Fruit fly (Drosophila melanogaster) whole organism, embryonic: Measurements from ENCODE around the gene mTerf3.
A peak's percentile ranks its signal among the peaks of the same experiment; 100 is the strongest.

Source experiments
- ATbp ChIP-seq: fragments of 200-800 bp; sonication (Bioruptor generic); optimal IDR thresholded peaks from 2 replicates; lab custom pipeline; 2017; ENCODE audit warnings: missing biosample characterization, mild to moderate bottlenecking, missing genetic modification characterization, missing genetic modification reagents
- Aef1 ChIP-seq: fragments of 200-800 bp; sonication (Bioruptor generic); IDR thresholded peaks from 3 replicates; pipeline ENCODE4 v1.3.6; 2022; ENCODE audit warnings: missing biosample characterization, missing genetic modification characterization
- Blimp-1 ChIP-seq: fragments of 200-800 bp; sonication (Bioruptor generic); optimal IDR thresholded peaks from 3 replicates; lab custom pipeline; 2018; ENCODE audit warnings: missing biosample characterization, missing genetic modification characterization, mild to moderate bottlenecking, moderate library complexity, missing genetic modification reagents
- CG10959 ChIP-seq: fragments of 200-800 bp; sonication (Bioruptor generic); IDR thresholded peaks from 2 replicates; pipeline ENCODE4 v1.3.6; 2022; ENCODE audit warnings: missing biosample characterization, missing genetic modification characterization
- CG11093 ChIP-seq: fragments of 200-800 bp; sonication (Bioruptor generic); IDR thresholded peaks from 3 replicates; pipeline ENCODE4 v1.3.6; 2022; ENCODE audit warnings: missing biosample characterization, missing genetic modification characterization
- CG11398 ChIP-seq: fragments of 200-800 bp; sonication (Bioruptor generic); optimal IDR thresholded peaks from 2 replicates; lab custom pipeline; 2016; ENCODE audit warnings: missing biosample characterization, missing genetic modification characterization
- CG12299 ChIP-seq: fragments of 200-800 bp; sonication (Bioruptor generic); optimal IDR thresholded peaks from 2 replicates; lab custom pipeline; 2018; ENCODE audit warnings: missing biosample characterization, mild to moderate bottlenecking, missing genetic modification characterization
- CG1233 ChIP-seq: fragments of 200-800 bp; sonication (Bioruptor generic); optimal IDR thresholded peaks from 4 replicates; lab custom pipeline; 2018; ENCODE audit warnings: missing biosample characterization, mild to moderate bottlenecking, missing genetic modification characterization
- CG1602 ChIP-seq: fragments of 200-800 bp; sonication (Bioruptor generic); optimal IDR thresholded peaks from 3 replicates; lab custom pipeline; 2016; ENCODE audit warnings: missing biosample characterization, missing genetic modification characterization
- CG1603 ChIP-seq: fragments of 200-800 bp; sonication (Bioruptor generic); optimal IDR thresholded peaks from 2 replicates; lab custom pipeline; 2019; ENCODE audit warnings: missing biosample characterization, mild to moderate bottlenecking, missing genetic modification characterization, moderate library complexity
- CG17829 ChIP-seq: fragments of 200-800 bp; optimal IDR thresholded peaks from 2 replicates; lab custom pipeline; 2019; ENCODE audit warnings: missing biosample characterization, mild to moderate bottlenecking, missing genetic modification characterization, moderate library complexity
- CG32767 ChIP-seq: fragments of 200-800 bp; sonication (Bioruptor generic); IDR thresholded peaks from 2 replicates; pipeline ENCODE4 v1.3.6; 2022; ENCODE audit warnings: missing biosample characterization, missing genetic modification characterization
- CG42726 ChIP-seq: fragments of 200-800 bp; sonication (Bioruptor generic); IDR thresholded peaks from 2 replicates; pipeline ENCODE4 v1.3.6; 2022; ENCODE audit warnings: missing biosample characterization, missing genetic modification characterization; ENCODE audit not compliant: partially characterized antibody
- CG5953 ChIP-seq: fragments of 200-800 bp; sonication (Bioruptor generic); IDR thresholded peaks from 2 replicates; pipeline ENCODE4 v1.3.6; 2022; ENCODE audit warnings: missing biosample characterization, missing genetic modification characterization
- CG6254 ChIP-seq: fragments of 200-800 bp; sonication (Bioruptor generic); optimal IDR thresholded peaks from 3 replicates; lab custom pipeline; 2017; ENCODE audit warnings: mild to moderate bottlenecking, missing biosample characterization, missing genetic modification reagents, missing genetic modification characterization
- CG6654 ChIP-seq: fragments of 200-800 bp; sonication (Bioruptor generic); optimal IDR thresholded peaks from 2 replicates; lab custom pipeline; 2017; ENCODE audit warnings: missing biosample characterization, mild to moderate bottlenecking, missing genetic modification characterization
- CG6791 ChIP-seq: fragments of 200-800 bp; sonication (Bioruptor generic); IDR thresholded peaks from 3 replicates; pipeline ENCODE4 v1.3.6; 2022; ENCODE audit warnings: missing biosample characterization, missing genetic modification characterization; ENCODE audit not compliant: partially characterized antibody
- CG7271 ChIP-seq: fragments of 200-800 bp; sonication (Bioruptor generic); optimal IDR thresholded peaks from 2 replicates; lab custom pipeline; 2018; ENCODE audit warnings: missing biosample characterization, mild to moderate bottlenecking, missing genetic modification characterization, moderate library complexity
- CG7928 ChIP-seq: fragments of 200-800 bp; sonication (Bioruptor generic); optimal IDR thresholded peaks from 2 replicates; lab custom pipeline; 2017; ENCODE audit warnings: missing biosample characterization, mild to moderate bottlenecking, missing genetic modification characterization
- CG7963 ChIP-seq: fragments of 200-800 bp; sonication (Bioruptor generic); IDR thresholded peaks from 3 replicates; pipeline ENCODE4 v1.3.6; 2022; ENCODE audit warnings: missing biosample characterization, missing genetic modification characterization; ENCODE audit not compliant: partially characterized antibody
- CG8281 ChIP-seq: fragments of 200-800 bp; sonication (Bioruptor generic); optimal IDR thresholded peaks from 2 replicates; lab custom pipeline; 2018; ENCODE audit warnings: missing biosample characterization, mild to moderate bottlenecking, missing genetic modification characterization, moderate library complexity
- CG8388 ChIP-seq: fragments of 200-800 bp; sonication (Bioruptor generic); optimal IDR thresholded peaks from 2 replicates; lab custom pipeline; 2019; ENCODE audit warnings: missing biosample characterization, mild to moderate bottlenecking, missing genetic modification characterization, moderate library complexity
- CG9609 ChIP-seq: fragments of 200-800 bp; sonication (Bioruptor generic); optimal IDR thresholded peaks from 3 replicates; lab custom pipeline; 2016; ENCODE audit warnings: missing biosample characterization, missing genetic modification characterization
- CTCF ChIP-seq: fragments of 200-800 bp; sonication (Bioruptor generic); optimal IDR thresholded peaks from 2 replicates; lab custom pipeline; 2017; ENCODE audit warnings: missing biosample characterization, mild to moderate bottlenecking, missing genetic modification characterization, moderate library complexity
- Chrac-16 ChIP-seq: fragments of 200-800 bp; sonication (Bioruptor generic); optimal IDR thresholded peaks from 3 replicates; lab custom pipeline; 2016; ENCODE audit warnings: missing biosample characterization, missing genetic modification characterization
- CrebB ChIP-seq: fragments of 200-800 bp; sonication (Bioruptor generic); optimal IDR thresholded peaks from 3 replicates; lab custom pipeline; 2018; ENCODE audit warnings: missing biosample characterization, mild to moderate bottlenecking, missing genetic modification characterization
- Deaf1 ChIP-seq: fragments of 200-800 bp; optimal IDR thresholded peaks from 3 replicates; lab custom pipeline; 2019; ENCODE audit warnings: missing biosample characterization, mild to moderate bottlenecking, missing genetic modification characterization, moderate library complexity
- Doc2 ChIP-seq: fragments of 200-800 bp; sonication (Bioruptor generic); IDR thresholded peaks from 2 replicates; pipeline ENCODE4 v1.3.6; 2022; ENCODE audit warnings: missing biosample characterization, missing genetic modification characterization
- Dp ChIP-seq: fragments of 200-800 bp; sonication (Bioruptor generic); optimal IDR thresholded peaks from 2 replicates; lab custom pipeline; 2018; ENCODE audit warnings: missing biosample characterization, mild to moderate bottlenecking, missing genetic modification characterization, moderate library complexity
- Fer1 ChIP-seq: fragments of 200-800 bp; sonication (Bioruptor generic); optimal IDR thresholded peaks from 2 replicates; lab custom pipeline; 2017; ENCODE audit warnings: missing biosample characterization, mild to moderate bottlenecking, missing genetic modification characterization
- HLH54F ChIP-seq: fragments of 200-800 bp; sonication (Bioruptor generic); optimal IDR thresholded peaks from 3 replicates; lab custom pipeline; 2016; ENCODE audit warnings: missing biosample characterization, missing genetic modification characterization
- Xbp1 ChIP-seq: fragments of 200-800 bp; sonication (Bioruptor generic); optimal IDR thresholded peaks from 3 replicates; lab custom pipeline; 2016; ENCODE audit warnings: missing biosample characterization, mild to moderate bottlenecking, missing genetic modification characterization
- ato ChIP-seq: fragments of 200-800 bp; sonication (Bioruptor generic); IDR thresholded peaks from 2 replicates; pipeline ENCODE4 v1.3.6; 2022; ENCODE audit warnings: missing biosample characterization, missing genetic modification characterization; ENCODE audit not compliant: partially characterized antibody
- chif ChIP-seq, 2 experiments: fragments of 200-800 bp; sonication (Bioruptor generic); optimal IDR thresholded peaks; 3 replicates each; lab custom pipeline; 2016; ENCODE audit warnings: missing biosample characterization in 2 of 2, missing genetic modification characterization in 2 of 2
- da ChIP-seq: fragments of 200-800 bp; sonication (Bioruptor generic); optimal IDR thresholded peaks from 2 replicates; lab custom pipeline; 2016; ENCODE audit warnings: missing biosample characterization, missing genetic modification characterization
- dati ChIP-seq: fragments of 200-800 bp; sonication (Bioruptor generic); IDR thresholded peaks from 2 replicates; pipeline ENCODE4 v1.3.6; 2022; ENCODE audit warnings: missing biosample characterization, missing genetic modification characterization
- esg ChIP-seq: fragments of 200-800 bp; sonication (Bioruptor generic); conservative IDR thresholded peaks from 2 replicates; pipeline ENCODE4 v1.3.6; 2022; ENCODE audit warnings: missing biosample characterization, missing genetic modification characterization
- ewg ChIP-seq: fragments of 200-800 bp; sonication (Bioruptor generic); optimal IDR thresholded peaks from 3 replicates; lab custom pipeline; 2017; ENCODE audit warnings: mild to moderate bottlenecking, missing biosample characterization, missing genetic modification reagents, missing genetic modification characterization
- fru ChIP-seq: fragments of >200 bp; optimal IDR thresholded peaks from 2 replicates; lab custom pipeline; 2017
- gce ChIP-seq: fragments of 200-800 bp; sonication (Bioruptor generic); IDR thresholded peaks from 3 replicates; pipeline ENCODE4 v1.3.6; 2022; ENCODE audit warnings: missing biosample characterization, missing genetic modification characterization
- hkb ChIP-seq, 2 experiments: fragments of 200-800 bp in 1 of 2; fragments of >200 bp in 1 of 2; sonication (Bioruptor generic) in 1 of 2; IDR thresholded peaks in 1 of 2; optimal IDR thresholded peaks in 1 of 2; 2 replicates each; pipeline versions ENCODE4 v1.3.6 to Lab custom; 2017 to 2022; ENCODE audit warnings: missing biosample characterization in 1 of 2, missing genetic modification characterization in 1 of 2
- knrl ChIP-seq: fragments of 200-800 bp; sonication (Bioruptor generic); IDR thresholded peaks from 3 replicates; pipeline ENCODE4 v1.3.6; 2022; ENCODE audit warnings: missing biosample characterization, missing genetic modification characterization; ENCODE audit not compliant: partially characterized antibody
- oc ChIP-seq: fragments of 200-800 bp; sonication (Bioruptor generic); optimal IDR thresholded peaks from 2 replicates; lab custom pipeline; 2018; ENCODE audit warnings: missing biosample characterization, mild to moderate bottlenecking, missing genetic modification characterization, moderate library complexity
- peb ChIP-seq: fragments of 200-800 bp; sonication (Bioruptor generic); IDR thresholded peaks from 2 replicates; pipeline ENCODE4 v1.3.6; 2022; ENCODE audit warnings: missing biosample characterization, missing genetic modification characterization
- prd ChIP-seq, 3 experiments: fragments of >200 bp in 2 of 3; fragments of 200-800 bp in 1 of 3; sonication (Bioruptor generic) in 1 of 3; optimal IDR thresholded peaks in 2 of 3; IDR thresholded peaks in 1 of 3; 2 replicates in 2 of 3; 3 replicates in 1 of 3; pipeline versions ENCODE4 v1.3.6 to Lab custom; 2017 to 2022; ENCODE audit warnings: missing biosample characterization in 1 of 3, missing genetic modification characterization in 1 of 3
- pzg ChIP-seq: fragments of 200-800 bp; sonication (Bioruptor generic); optimal IDR thresholded peaks from 3 replicates; lab custom pipeline; 2018; ENCODE audit warnings: missing biosample characterization, mild to moderate bottlenecking, missing genetic modification characterization, moderate library complexity
- seq ChIP-seq: fragments of 200-800 bp; sonication (Bioruptor generic); IDR thresholded peaks from 2 replicates; pipeline ENCODE4 v1.3.6; 2022; ENCODE audit warnings: missing biosample characterization, missing genetic modification characterization
- tio ChIP-seq: fragments of 200-800 bp; sonication (Bioruptor generic); optimal IDR thresholded peaks from 2 replicates; lab custom pipeline; 2017; ENCODE audit warnings: missing biosample characterization, missing genetic modification characterization, inconsistent platforms

Gene mTerf3

DNA sequence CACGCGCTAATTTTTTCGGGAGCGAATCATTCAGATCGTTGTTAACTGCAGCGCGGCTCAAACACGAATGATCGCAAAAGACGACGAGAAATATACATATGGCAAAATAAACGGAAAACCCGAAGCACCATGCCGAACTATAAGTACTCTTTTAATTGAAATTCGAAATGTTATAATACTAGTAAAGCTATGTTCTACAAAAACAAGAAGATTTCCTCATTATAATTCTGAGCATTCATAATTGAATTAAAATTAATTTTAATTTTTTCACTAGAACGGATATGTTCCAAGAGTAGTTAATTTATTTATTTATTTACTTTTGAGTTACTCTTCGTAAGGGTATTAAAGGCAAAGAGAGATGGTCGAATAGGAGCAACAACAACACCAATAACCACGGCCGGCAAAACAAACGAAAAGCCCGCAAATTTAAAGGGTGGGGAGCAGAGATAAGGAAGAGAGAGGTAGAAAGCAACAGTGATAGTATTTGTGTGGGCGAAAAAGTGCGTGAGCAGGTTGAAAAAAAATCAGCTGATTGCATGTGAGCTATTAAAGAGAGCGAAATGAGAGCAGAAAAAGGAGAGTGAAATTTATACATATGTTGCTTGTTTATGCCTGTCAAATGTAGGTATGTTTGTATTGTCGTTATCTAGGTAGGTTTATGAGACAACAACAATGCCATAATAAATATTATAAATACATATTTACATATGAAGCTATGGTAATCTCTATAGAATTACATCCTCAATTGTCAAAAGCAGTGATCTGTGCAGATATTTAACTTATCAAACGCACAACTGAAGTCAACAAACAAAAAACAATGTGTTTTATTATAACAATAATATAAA, 26.9 kb downstream of the mTerf3 start (continued):
- TF ChIP-seq Fer1 (GFP tag; lab: Kevin White, UChicago) (peak; percentile 80), prd (optimal IDR thresholded peaks at IDR 0.05; lab: Kevin White, UChicago) (no peak), prd (GFP tag; IDR thresholded peaks at IDR 0.05; lab: Robert Waterston, UW) (peak; percentile 82), da (GFP tag; lab: Kevin White, UChicago) (no peak), CG6791 (GFP tag; lab: Robert Waterston, UW) (no peak), hkb (optimal IDR thresholded peaks at IDR 0.05; lab: Kevin White, UChicago) (no peak), hkb (GFP tag; IDR thresholded peaks at IDR 0.05; lab: Robert Waterston, UW) (peak; percentile 76), Deaf1 (tag; lab: Kevin White, UChicago) (peak; percentile 74), esg (GFP tag; lab: Robert Waterston, UW) (peak; percentile 64), peb (GFP tag; lab: Robert Waterston, UW) (peak; percentile 48; the same call in 1 of the 2 replicates), chif (GFP tag; optimal IDR thresholded peaks at IDR 0.05; lab: Kevin White, UChicago) (peak in 1 of 2 experiments; percentile 37), pzg (GFP tag; lab: Kevin White, UChicago) (no peak), seq (peak; percentile 66), CG1602 (peak; percentile 13), CG1233 (peak; percentile 37), dati (GFP tag; lab: Robert Waterston, UW) (no peak), CG7963 (GFP tag; lab: Robert Waterston, UW) (no peak), tio (GFP tag; lab: Kevin White, UChicago) (peak; percentile 53), ato (GFP tag; lab: Robert Waterston, UW) (no peak), knrl (no peak), Doc2 (GFP tag; lab: Robert Waterston, UW) (no peak), CG42726 (no peak), Xbp1 (GFP tag; lab: Kevin White, UChicago) (peak; percentile 67), CrebB (tag; lab: Kevin White, UChicago) (peak; percentile 28), gce (0 out of 3 replicates have a peak, but pooled peaks have one; percentile 47), CG5953 (GFP tag; lab: Robert Waterston, UW) (peak; percentile 36; the same call in 1 of the 2 replicates), ewg (GFP tag; lab: Kevin White, UChicago) (peak; percentile 15), CG17829 (peak; percentile 70), CG10959 (GFP tag; lab: Robert Waterston, UW) (no peak), CTCF (peak; percentile 40), CG11398 (GFP tag; lab: Kevin White, UChicago) (no peak), CG8388 (GFP tag; lab: Kevin White, UChicago) (peak; percentile 71), oc (tag; lab: Kevin White, UChicago) (no peak), Aef1 (GFP tag; lab: Robert Waterston, UW) (peak; percentile 72), Dp (GFP tag; lab: Kevin White, UChicago) (no peak), HLH54F (GFP tag; lab: Kevin White, UChicago) (peak; percentile 38), CG6254 (GFP tag; lab: Kevin White, UChicago) (peak; percentile 43), CG9609 (peak; percentile 19), Blimp-1 (GFP tag; lab: Kevin White, UChicago) (peak; percentile 42), CG1603 (tag; lab: Kevin White, UChicago) (peak; percentile 11), CG6654 (peak; percentile 10), Chrac-16 (GFP tag; lab: Kevin White, UChicago) (peak; percentile 70), CG7271 (tag; lab: Kevin White, UChicago) (no peak), ATbp (peak; percentile 55), CG7928 (GFP tag; lab: Kevin White, UChicago) (peak; percentile 13), CG11093 (GFP tag; lab: Robert Waterston, UW) (peak; percentile 32; the same call in 1 of the 3 replicates), CG8281 (tag; lab: Kevin White, UChicago) (no peak), fru (no peak), CG32767 (GFP tag; lab: Robert Waterston, UW) (peak; percentile 52; the same call in 1 of the 2 replicates), CG12299 (tag; lab: Kevin White, UChicago) (no peak)
